Fruit fly (Drosophila melanogaster): ENCODE data around the gene pum.

The pum gene

dm6 chr3R:9126902-9127625 is 110.4 kb downstream of the pum start (continued):
- no peak for TF ChIP-seq corto (GFP tag; optimal IDR thresholded peaks at IDR 0.05)
- TF ChIP-seq CG9437 (GFP tag; optimal IDR thresholded peaks at IDR 0.05), result no peak
- no peak for TF ChIP-seq jumu (GFP tag; optimal IDR thresholded peaks at IDR 0.05)
- TF ChIP-seq z (GFP tag; IDR thresholded peaks at IDR 0.05), result 0 out of 3 replicates have a peak, but pooled peaks have one; percentile 10
- peak; percentile 62 for TF ChIP-seq ara (GFP tag; IDR thresholded peaks at IDR 0.05)
- TF ChIP-seq Tbp (GFP tag; optimal IDR thresholded peaks at IDR 0.05), result no peak
- no peak for TF ChIP-seq CG13287 (GFP tag; IDR thresholded peaks at IDR 0.05; ENCODE audit: partially characterized antibody)
- peak in 1 of 2 experiments; percentile 38 for TF ChIP-seq dpn (GFP tag; optimal IDR thresholded peaks at IDR 0.05)
- TF ChIP-seq H15 (GFP tag; IDR thresholded peaks at IDR 0.05), result no peak
- no peak for TF ChIP-seq ind (GFP tag; optimal IDR thresholded peaks at IDR 0.05)
- no peak for TF ChIP-seq CG16815 (GFP tag; optimal IDR thresholded peaks at IDR 0.05)
- TF ChIP-seq TFAM (GFP tag; optimal IDR thresholded peaks at IDR 0.05), result no peak
- TF ChIP-seq CG16779 (GFP tag; IDR thresholded peaks at IDR 0.05), result peak; percentile 8; the same call in 1 of the 2 replicates
- no peak for TF ChIP-seq Hr39 (optimal IDR thresholded peaks at IDR 0.05)
- no peak for TF ChIP-seq CG11093 (GFP tag; IDR thresholded peaks at IDR 0.05)
- no peak for TF ChIP-seq crc (GFP tag; optimal IDR thresholded peaks at IDR 0.05)
- TF ChIP-seq ro (GFP tag; IDR thresholded peaks at IDR 0.05), result no peak
- peak; percentile 14 for TF ChIP-seq grau (tag; optimal IDR thresholded peaks at IDR 0.05)
- TF ChIP-seq CG32772 (GFP tag; IDR thresholded peaks at IDR 0.05), result no peak
- TF ChIP-seq pum (GFP tag; optimal IDR thresholded peaks at IDR 0.05), result peak; percentile 17
- no peak for TF ChIP-seq Nf-YB (GFP tag; optimal IDR thresholded peaks at IDR 0.05)
- no peak for TF ChIP-seq zen2 (GFP tag; IDR thresholded peaks at IDR 0.05; ENCODE audit: partially characterized antibody)
- TF ChIP-seq lmd (GFP tag; IDR thresholded peaks at IDR 0.05), result no peak
- peak; percentile 51 for TF ChIP-seq gsb-n (tag; optimal IDR thresholded peaks at IDR 0.05)
- TF ChIP-seq wor (GFP tag; IDR thresholded peaks at IDR 0.05), result no peak
- peak; percentile 57 for TF ChIP-seq CG6683 (GFP tag; optimal IDR thresholded peaks at IDR 0.05)
- no peak for TF ChIP-seq CG43689 (GFP tag; IDR thresholded peaks at IDR 0.05)
- TF ChIP-seq CG11723 (GFP tag; optimal IDR thresholded peaks at IDR 0.05), result no peak
- TF ChIP-seq CG12769 (tag; optimal IDR thresholded peaks at IDR 0.05), result no peak
- no peak for TF ChIP-seq kay (GFP tag; optimal IDR thresholded peaks at IDR 0.05)
- no peak for TF ChIP-seq abd-A (tag; optimal IDR thresholded peaks at IDR 0.05)
- no peak for TF ChIP-seq Rx (GFP tag; IDR thresholded peaks at IDR 0.05)
- peak; percentile 81 for TF ChIP-seq CG18599 (GFP tag; optimal IDR thresholded peaks at IDR 0.05)
- peak; percentile 20 for TF ChIP-seq pb (GFP tag; optimal IDR thresholded peaks at IDR 0.05)
- peak; percentile 23 for TF ChIP-seq CG1603 (tag; optimal IDR thresholded peaks at IDR 0.05)
- TF ChIP-seq CG17912 (GFP tag; optimal IDR thresholded peaks at IDR 0.05), result no peak
- TF ChIP-seq Mad (GFP tag; optimal IDR thresholded peaks at IDR 0.05), result no peak
- no peak for TF ChIP-seq chn (GFP tag; optimal IDR thresholded peaks at IDR 0.05)
- TF ChIP-seq Adf1 (GFP tag; IDR thresholded peaks at IDR 0.05), result no peak
- TF ChIP-seq da (GFP tag; optimal IDR thresholded peaks at IDR 0.05), result no peak
- no peak for TF ChIP-seq CG7786 (GFP tag; optimal IDR thresholded peaks at IDR 0.05)
- TF ChIP-seq Optix (GFP tag; IDR thresholded peaks at IDR 0.05), result no peak
- no peak for TF ChIP-seq CG34422 (GFP tag; IDR thresholded peaks at IDR 0.05)
- TF ChIP-seq CG7987 (GFP tag; optimal IDR thresholded peaks at IDR 0.05), result peak; percentile 88
- TF ChIP-seq CrebB (tag; optimal IDR thresholded peaks at IDR 0.05), result peak; percentile 60
- TF ChIP-seq Fer2 (tag; optimal IDR thresholded peaks at IDR 0.05), result peak; percentile 59
- no peak for TF ChIP-seq CG15073 (GFP tag; optimal IDR thresholded peaks at IDR 0.05)
- peak; percentile 6 for TF ChIP-seq NfI (GFP tag; optimal IDR thresholded peaks at IDR 0.05)
- peak; percentile 40 for TF ChIP-seq CG7839 (tag; optimal IDR thresholded peaks at IDR 0.05)
- peak; percentile 66 for TF ChIP-seq scrt (GFP tag; optimal IDR thresholded peaks at IDR 0.05)
- TF ChIP-seq knrl (GFP tag; IDR thresholded peaks at IDR 0.05; ENCODE audit: partially characterized antibody), result no peak
